Worm (Caenorhabditis elegans) whole organism, late embryonic: ENCODE data around the gene F42F12.11.
A peak's percentile ranks its signal among the peaks of the same experiment; 100 is the strongest.

ENCODE experiments used
- C08G9.2 ChIP-seq: sonication (generic microtip); optimal IDR thresholded peaks from 2 replicates; lab custom pipeline; 2016; ENCODE audit warnings: mild to moderate bottlenecking, missing genetic modification characterization, moderate library complexity, missing compliant biosample characterization
- F13H6.1 ChIP-seq: sonication (generic microtip); optimal IDR thresholded peaks from 2 replicates; lab custom pipeline; 2016; ENCODE audit warnings: missing genetic modification characterization, missing compliant biosample characterization
- K02D7.2 ChIP-seq: sonication (generic microtip); optimal IDR thresholded peaks from 2 replicates; lab custom pipeline; 2017; ENCODE audit warnings: mild to moderate bottlenecking, missing genetic modification characterization, missing compliant biosample characterization
- K09A11.1 ChIP-seq: sonication (generic microtip); optimal IDR thresholded peaks from 2 replicates; lab custom pipeline; 2017; ENCODE audit warnings: antibody characterized with exemption, mild to moderate bottlenecking, missing genetic modification characterization, missing compliant biosample characterization; ENCODE audit not compliant: insufficient read depth
- T23F11.4 ChIP-seq: fragments of 200-800 bp; sonication (Bioruptor generic); optimal IDR thresholded peaks from 2 replicates; lab custom pipeline; 2018; ENCODE audit warnings: mild to moderate bottlenecking, missing genetic modification characterization, missing compliant biosample characterization
- Y22D7AL.16 ChIP-seq: sonication (generic microtip); optimal IDR thresholded peaks from 2 replicates; lab custom pipeline; 2016; ENCODE audit warnings: missing genetic modification characterization, missing compliant biosample characterization
- ahr-1 ChIP-seq: sonication (generic microtip); optimal IDR thresholded peaks from 2 replicates; lab custom pipeline; 2016; ENCODE audit warnings: missing genetic modification characterization, missing compliant biosample characterization
- ama-1 ChIP-seq: fragments of 150-350 bp; optimal IDR thresholded peaks from 2 replicates; lab custom pipeline; 2014
- ceh-18 ChIP-seq: sonication (generic microtip); optimal IDR thresholded peaks from 2 replicates; lab custom pipeline; 2016; ENCODE audit warnings: missing genetic modification characterization, missing compliant biosample characterization
- ceh-19 ChIP-seq: fragments of 200-800 bp; sonication (Bioruptor generic); optimal IDR thresholded peaks from 2 replicates; lab custom pipeline; 2018; ENCODE audit warnings: mild to moderate bottlenecking, missing genetic modification characterization, missing compliant biosample characterization
- ceh-2 ChIP-seq: sonication (generic microtip); optimal IDR thresholded peaks from 2 replicates; lab custom pipeline; 2016; ENCODE audit warnings: missing genotype, missing genetic modification characterization, missing compliant biosample characterization
- ceh-24 ChIP-seq: sonication (generic microtip); optimal IDR thresholded peaks from 2 replicates; lab custom pipeline; 2016; ENCODE audit warnings: mild to moderate bottlenecking, missing genetic modification characterization, missing compliant biosample characterization
- ceh-34 ChIP-seq: sonication (generic microtip); optimal IDR thresholded peaks from 2 replicates; lab custom pipeline; 2016; ENCODE audit warnings: mild to moderate bottlenecking, missing genetic modification characterization, missing compliant biosample characterization
- ceh-9 ChIP-seq: sonication (generic microtip); optimal IDR thresholded peaks from 2 replicates; lab custom pipeline; 2016; ENCODE audit warnings: mild to moderate bottlenecking, missing genetic modification characterization, inconsistent platforms, missing compliant biosample characterization
- che-1 ChIP-seq: sonication (generic microtip); optimal IDR thresholded peaks from 2 replicates; lab custom pipeline; 2016; ENCODE audit warnings: mild to moderate bottlenecking, missing genetic modification characterization, missing compliant biosample characterization
- dmd-4 ChIP-seq: sonication (generic microtip); optimal IDR thresholded peaks from 2 replicates; lab custom pipeline; 2016; ENCODE audit warnings: borderline replicate concordance, missing genetic modification characterization, missing compliant biosample characterization
- dve-1 ChIP-seq: sonication (generic microtip); optimal IDR thresholded peaks from 2 replicates; lab custom pipeline; 2017; ENCODE audit warnings: antibody characterized with exemption, mild to moderate bottlenecking, missing genetic modification characterization, missing compliant biosample characterization
- elt-2 ChIP-seq: sonication (generic microtip); optimal IDR thresholded peaks from 2 replicates; lab custom pipeline; 2016; ENCODE audit warnings: missing genetic modification reagents, missing genetic modification characterization, missing compliant biosample characterization
- elt-4 ChIP-seq: sonication (generic microtip); optimal IDR thresholded peaks from 2 replicates; lab custom pipeline; 2016; ENCODE audit warnings: missing genetic modification characterization, missing compliant biosample characterization
- ets-4 ChIP-seq: sonication (generic microtip); optimal IDR thresholded peaks from 2 replicates; lab custom pipeline; 2016; ENCODE audit warnings: missing genetic modification characterization, missing compliant biosample characterization
- fax-1 ChIP-seq: sonication (generic microtip); optimal IDR thresholded peaks from 2 replicates; lab custom pipeline; 2016; ENCODE audit warnings: missing genotype, missing genetic modification characterization, missing compliant biosample characterization
- fkh-6 ChIP-seq: sonication (generic microtip); optimal IDR thresholded peaks from 2 replicates; lab custom pipeline; 2016; ENCODE audit warnings: missing genetic modification characterization, missing compliant biosample characterization
- gmeb-2 ChIP-seq: sonication (generic microtip); optimal IDR thresholded peaks from 2 replicates; lab custom pipeline; 2016; ENCODE audit warnings: missing genetic modification characterization, inconsistent platforms, missing compliant biosample characterization
- hlh-13 ChIP-seq: fragments of 200-800 bp; sonication (Bioruptor generic); optimal IDR thresholded peaks from 2 replicates; lab custom pipeline; 2018; ENCODE audit warnings: mild to moderate bottlenecking, missing genetic modification characterization, missing compliant biosample characterization
- hlh-30 ChIP-seq: sonication (generic microtip); optimal IDR thresholded peaks from 2 replicates; lab custom pipeline; 2017; ENCODE audit warnings: antibody characterized with exemption, missing genetic modification characterization, missing compliant biosample characterization; ENCODE audit not compliant: insufficient read depth
- hlh-6 ChIP-seq: sonication (generic microtip); optimal IDR thresholded peaks from 2 replicates; lab custom pipeline; 2016; ENCODE audit warnings: missing genotype, missing genetic modification characterization, missing compliant biosample characterization
- lim-6 ChIP-seq: sonication (generic microtip); optimal IDR thresholded peaks from 2 replicates; lab custom pipeline; 2016; ENCODE audit warnings: missing genetic modification characterization, missing compliant biosample characterization
- lin-11 ChIP-seq: fragments of 200-800 bp; sonication (Bioruptor generic); optimal IDR thresholded peaks from 2 replicates; lab custom pipeline; 2018; ENCODE audit warnings: mild to moderate bottlenecking, missing genetic modification characterization, missing compliant biosample characterization
- madf-2 ChIP-seq: sonication (generic microtip); optimal IDR thresholded peaks from 2 replicates; lab custom pipeline; 2017; ENCODE audit warnings: missing genetic modification characterization, missing compliant biosample characterization
- mec-3 ChIP-seq: sonication (generic microtip); optimal IDR thresholded peaks from 2 replicates; lab custom pipeline; 2016; ENCODE audit warnings: borderline replicate concordance, missing genetic modification characterization, missing compliant biosample characterization
- nfya-1 ChIP-seq: sonication (generic microtip); optimal IDR thresholded peaks from 2 replicates; lab custom pipeline; 2017; ENCODE audit warnings: missing genetic modification characterization, mild to moderate bottlenecking, missing compliant biosample characterization, antibody characterized with exemption, moderate library complexity
- nhr-11 ChIP-seq: fragments of 150-350 bp; optimal IDR thresholded peaks from 2 replicates; lab custom pipeline; 2014; ENCODE audit warnings: missing biosample characterization, missing genetic modification characterization
- npax-4 ChIP-seq: sonication (generic microtip); optimal IDR thresholded peaks from 2 replicates; lab custom pipeline; 2016; ENCODE audit warnings: missing genetic modification characterization, missing compliant biosample characterization
- odd-2 ChIP-seq: sonication (generic microtip); optimal IDR thresholded peaks from 2 replicates; lab custom pipeline; 2017; ENCODE audit warnings: antibody characterized with exemption, mild to moderate bottlenecking, missing genetic modification characterization, missing compliant biosample characterization
- pag-3 ChIP-seq: sonication (generic microtip); optimal IDR thresholded peaks from 2 replicates; lab custom pipeline; 2016; ENCODE audit warnings: missing compliant biosample characterization, missing genetic modification characterization, borderline replicate concordance
- pat-9 ChIP-seq: fragments of 200-800 bp; sonication (Bioruptor generic); optimal IDR thresholded peaks from 2 replicates; lab custom pipeline; 2018; ENCODE audit warnings: mild to moderate bottlenecking, missing genetic modification characterization, moderate library complexity, missing compliant biosample characterization
- pha-2 ChIP-seq: sonication (generic microtip); optimal IDR thresholded peaks from 2 replicates; lab custom pipeline; 2017; ENCODE audit warnings: mild to moderate bottlenecking, missing genetic modification characterization, missing compliant biosample characterization
- pha-4 ChIP-seq: fragments of 150-350 bp; optimal IDR thresholded peaks from 2 replicates; lab custom pipeline; 2018; ENCODE audit warnings: missing biosample characterization, missing genetic modification reagents, missing genetic modification characterization
- pros-1 ChIP-seq: fragments of 150-350 bp; optimal IDR thresholded peaks from 2 replicates; lab custom pipeline; 2014; ENCODE audit warnings: missing biosample characterization, missing genetic modification reagents, missing genetic modification characterization
- ref-2 ChIP-seq: sonication (generic microtip); optimal IDR thresholded peaks from 2 replicates; lab custom pipeline; 2016; ENCODE audit warnings: missing genetic modification characterization, missing compliant biosample characterization
- rnt-1 ChIP-seq: sonication (generic microtip); optimal IDR thresholded peaks from 2 replicates; lab custom pipeline; 2016; ENCODE audit warnings: missing genetic modification characterization, missing compliant biosample characterization
- sdc-2 ChIP-seq: sonication (generic microtip); optimal IDR thresholded peaks from 2 replicates; lab custom pipeline; 2016; ENCODE audit warnings: missing genotype, missing genetic modification characterization, missing compliant biosample characterization
- sox-4 ChIP-seq: sonication (generic microtip); optimal IDR thresholded peaks from 2 replicates; lab custom pipeline; 2017; ENCODE audit warnings: mild to moderate bottlenecking, missing genetic modification characterization, inconsistent platforms, missing compliant biosample characterization
- syd-9 ChIP-seq: sonication (generic microtip); optimal IDR thresholded peaks from 2 replicates; lab custom pipeline; 2016; ENCODE audit warnings: mild to moderate bottlenecking, missing genetic modification characterization, moderate library complexity, missing compliant biosample characterization
- tbx-2 ChIP-seq: sonication (generic microtip); optimal IDR thresholded peaks from 2 replicates; lab custom pipeline; 2016; ENCODE audit warnings: missing genetic modification characterization, missing compliant biosample characterization
- ttx-3 ChIP-seq: sonication (generic microtip); optimal IDR thresholded peaks from 2 replicates; lab custom pipeline; 2016; ENCODE audit warnings: missing genetic modification reagents, missing genetic modification characterization, missing compliant biosample characterization
- unc-42 ChIP-seq: sonication (generic microtip); optimal IDR thresholded peaks from 2 replicates; lab custom pipeline; 2016; ENCODE audit warnings: missing genotype, missing genetic modification characterization, missing compliant biosample characterization
- zip-5 ChIP-seq: sonication (generic microtip); optimal IDR thresholded peaks from 2 replicates; lab custom pipeline; 2016; ENCODE audit warnings: missing genetic modification characterization, missing compliant biosample characterization
- ztf-16 ChIP-seq: sonication (generic microtip); optimal IDR thresholded peaks from 2 replicates; lab custom pipeline; 2017; ENCODE audit warnings: missing genetic modification characterization, missing compliant biosample characterization

The F42F12.11 gene

ce11 chrX:12364804-12365203, 18.0 kb downstream of the F42F12.11 start, which contains the start of gene F19H6.5:
Gene F19H6.5, minus strand, starts transcription at chrX:12364904.
- TF ChIP-seq hlh-30 (tag; lab: Kevin White, UChicago): no peak

- TF ChIP-seq ceh-19 (GFP tag; lab: Kevin White, UChicago) (no peak), pha-4 (no peak), pag-3 (tag; lab: Kevin White, UChicago) (no peak), dmd-4 (no peak), lim-6 (no peak), ceh-18 (no peak), sdc-2 (no peak), pat-9 (no peak), ceh-24 (tag; lab: Kevin White, UChicago) (no peak), elt-2 (no peak), npax-4 (tag; lab: Kevin White, UChicago) (no peak), nfya-1 (tag; lab: Kevin White, UChicago) (no peak), dve-1 (tag; lab: Kevin White, UChicago) (no peak), Y22D7AL.16 (tag; lab: Kevin White, UChicago) (no peak), hlh-6 (no peak), F13H6.1 (tag; lab: Kevin White, UChicago) (no peak)
These were observed 18.6 kb downstream of the F42F12.11 start, which contains the start of gene F19H6.4 for ce11 chrX:12365388-12365787. Gene F19H6.4, plus strand, starts transcription at chrX:12365688.

ce11 chrX:12367498-12367897, 20.7 kb downstream of the F42F12.11 start:
- TF ChIP-seq pat-9: peak; percentile 66
- TF ChIP-seq ztf-16 (tag; lab: Kevin White, UChicago): no peak
- TF ChIP-seq K02D7.2 (tag; lab: Kevin White, UChicago): peak; percentile 26
- TF ChIP-seq hlh-30 (tag; lab: Kevin White, UChicago): peak; percentile 36
- no peak for TF ChIP-seq unc-42 (tag; lab: Kevin White, UChicago)
- peak; percentile 38 for TF ChIP-seq nfya-1 (tag; lab: Kevin White, UChicago)
- peak; percentile 21 for TF ChIP-seq ref-2 (tag; lab: Kevin White, UChicago)
- no peak for TF ChIP-seq zip-5 (tag; lab: Kevin White, UChicago)
- TF ChIP-seq lin-11 (tag; lab: Kevin White, UChicago): peak; percentile 47
- TF ChIP-seq T23F11.4 (GFP tag; lab: Kevin White, UChicago): peak; percentile 32
- no peak for TF ChIP-seq odd-2 (tag; lab: Kevin White, UChicago)
- TF ChIP-seq elt-4 (tag; lab: Kevin White, UChicago): no peak
- TF ChIP-seq rnt-1 (tag; lab: Kevin White, UChicago): peak; percentile 53
- no peak for TF ChIP-seq ama-1 (lab: Kevin White, UChicago)
- peak; percentile 56 for TF ChIP-seq ceh-18
- no peak for TF ChIP-seq mec-3 (tag; lab: Kevin White, UChicago)
- TF ChIP-seq gmeb-2 (tag; lab: Kevin White, UChicago): peak; percentile 46
- peak; percentile 18 for TF ChIP-seq ahr-1 (tag; lab: Kevin White, UChicago)
- TF ChIP-seq npax-4 (tag; lab: Kevin White, UChicago): peak; percentile 15
- TF ChIP-seq K09A11.1: no peak
- TF ChIP-seq ceh-34 (tag; lab: Kevin White, UChicago): peak; percentile 38
- no peak for TF ChIP-seq pha-2 (tag; lab: Kevin White, UChicago)
- TF ChIP-seq fkh-6: no peak
- no peak for TF ChIP-seq ceh-24 (tag; lab: Kevin White, UChicago)
- TF ChIP-seq madf-2: no peak
- peak; percentile 1 for TF ChIP-seq fax-1 (tag; lab: Kevin White, UChicago)
- TF ChIP-seq pros-1 (tag; lab: Kevin White, UChicago): no peak
- peak; percentile 57 for TF ChIP-seq ttx-3
- TF ChIP-seq C08G9.2 (tag; lab: Kevin White, UChicago): peak; percentile 53
- TF ChIP-seq F13H6.1 (tag; lab: Kevin White, UChicago): no peak
- TF ChIP-seq ets-4: no peak
- TF ChIP-seq nhr-11 (tag; lab: Kevin White, UChicago): no peak
- peak; percentile 40 for TF ChIP-seq sox-4 (tag; lab: Kevin White, UChicago)
- peak; percentile 19 for TF ChIP-seq ceh-2 (tag; lab: Kevin White, UChicago)
- TF ChIP-seq tbx-2: peak; percentile 44
- no peak for TF ChIP-seq ceh-9 (tag; lab: Kevin White, UChicago)
- TF ChIP-seq elt-2: peak; percentile 67
- TF ChIP-seq che-1 (tag; lab: Kevin White, UChicago): peak; percentile 56
- TF ChIP-seq hlh-13 (GFP tag; lab: Kevin White, UChicago): no peak
- peak; percentile 65 for TF ChIP-seq syd-9 (tag; lab: Kevin White, UChicago)
- no peak for TF ChIP-seq pha-4
